Fruit fly (Drosophila melanogaster) whole organism, embryonic: Measurements from ENCODE around the gene drpr.

Experiments used
- Asciz ChIP-seq: fragments of 200-800 bp; sonication (Bioruptor generic); optimal IDR thresholded peaks from 2 replicates; lab custom pipeline; 2017; ENCODE audit warnings: missing biosample characterization, mild to moderate bottlenecking, missing genetic modification characterization, missing genetic modification reagents
- Atf3 ChIP-seq: fragments of 200-800 bp; sonication (Bioruptor generic); optimal IDR thresholded peaks from 3 replicates; lab custom pipeline; 2016; ENCODE audit warnings: missing biosample characterization, missing genetic modification characterization
- Atf6 ChIP-seq: fragments of 200-800 bp; sonication (Bioruptor generic); IDR thresholded peaks from 2 replicates; pipeline ENCODE4 v1.3.6; 2022; ENCODE audit warnings: missing biosample characterization, missing genetic modification characterization
- Blimp-1 ChIP-seq: fragments of 200-800 bp; sonication (Bioruptor generic); optimal IDR thresholded peaks from 3 replicates; lab custom pipeline; 2018; ENCODE audit warnings: missing biosample characterization, missing genetic modification characterization, mild to moderate bottlenecking, moderate library complexity, missing genetic modification reagents
- CG10209 ChIP-seq: fragments of 200-800 bp; sonication (Bioruptor generic); optimal IDR thresholded peaks from 3 replicates; lab custom pipeline; 2017; ENCODE audit warnings: missing biosample characterization, mild to moderate bottlenecking, missing genetic modification characterization, missing genetic modification reagents
- CG11093 ChIP-seq: fragments of 200-800 bp; sonication (Bioruptor generic); IDR thresholded peaks from 3 replicates; pipeline ENCODE4 v1.3.6; 2022; ENCODE audit warnings: missing biosample characterization, missing genetic modification characterization
- CG12071 ChIP-seq: fragments of 200-800 bp; sonication (Bioruptor generic); optimal IDR thresholded peaks from 3 replicates; lab custom pipeline; 2018; ENCODE audit warnings: missing biosample characterization, mild to moderate bottlenecking, missing genetic modification characterization
- CG12299 ChIP-seq: fragments of 200-800 bp; sonication (Bioruptor generic); optimal IDR thresholded peaks from 2 replicates; lab custom pipeline; 2018; ENCODE audit warnings: missing biosample characterization, mild to moderate bottlenecking, missing genetic modification characterization
- CG13287 ChIP-seq: fragments of 200-800 bp; sonication (Bioruptor generic); IDR thresholded peaks from 2 replicates; pipeline ENCODE4 v1.3.6; 2022; ENCODE audit warnings: missing biosample characterization, missing genetic modification characterization; ENCODE audit not compliant: partially characterized antibody
- CG17385 ChIP-seq: fragments of 200-800 bp; sonication (Bioruptor generic); optimal IDR thresholded peaks from 3 replicates; lab custom pipeline; 2018; ENCODE audit warnings: missing biosample characterization, mild to moderate bottlenecking, missing genetic modification characterization
- CG18599 ChIP-seq: fragments of 200-800 bp; sonication (Bioruptor generic); optimal IDR thresholded peaks from 3 replicates; lab custom pipeline; 2017; ENCODE audit warnings: missing biosample characterization, missing genetic modification characterization, mild to moderate bottlenecking, moderate library complexity, missing genetic modification reagents
- CG18764 ChIP-seq: fragments of 200-800 bp; sonication (Bioruptor generic); optimal IDR thresholded peaks from 3 replicates; lab custom pipeline; 2016; ENCODE audit warnings: missing biosample characterization, missing genetic modification characterization
- CG2199 ChIP-seq: fragments of 200-800 bp; sonication (Bioruptor generic); IDR thresholded peaks from 3 replicates; pipeline ENCODE4 v1.3.6; 2022; ENCODE audit warnings: missing biosample characterization, missing genetic modification characterization
- CG3407 ChIP-seq: fragments of 200-800 bp; sonication (Bioruptor generic); optimal IDR thresholded peaks from 2 replicates; lab custom pipeline; 2018; ENCODE audit warnings: missing biosample characterization, mild to moderate bottlenecking, missing genetic modification characterization
- CG4282 ChIP-seq: fragments of 200-800 bp; sonication (Bioruptor generic); optimal IDR thresholded peaks from 2 replicates; lab custom pipeline; 2016; ENCODE audit warnings: missing biosample characterization, missing genetic modification characterization
- CG5953 ChIP-seq: fragments of 200-800 bp; sonication (Bioruptor generic); IDR thresholded peaks from 2 replicates; pipeline ENCODE4 v1.3.6; 2022; ENCODE audit warnings: missing biosample characterization, missing genetic modification characterization
- Dp ChIP-seq: fragments of 200-800 bp; sonication (Bioruptor generic); optimal IDR thresholded peaks from 2 replicates; lab custom pipeline; 2018; ENCODE audit warnings: missing biosample characterization, mild to moderate bottlenecking, missing genetic modification characterization, moderate library complexity
- Elba2 ChIP-seq: fragments of 200-800 bp; sonication (Bioruptor generic); optimal IDR thresholded peaks from 3 replicates; lab custom pipeline; 2016; ENCODE audit warnings: missing biosample characterization, missing genetic modification characterization
- H2.0 ChIP-seq: fragments of 200-800 bp; sonication (Bioruptor generic); IDR thresholded peaks from 2 replicates; pipeline ENCODE4 v1.3.6; 2022; ENCODE audit warnings: missing biosample characterization, missing genetic modification characterization
- Hmr ChIP-seq: fragments of 200-800 bp; sonication (Bioruptor generic); optimal IDR thresholded peaks from 3 replicates; lab custom pipeline; 2017; ENCODE audit warnings: mild to moderate bottlenecking, missing biosample characterization, missing genetic modification reagents, missing genetic modification characterization
- Hr39 ChIP-seq: fragments of >200 bp; optimal IDR thresholded peaks from 2 replicates; lab custom pipeline; 2017
- Lpt ChIP-seq: fragments of >200 bp; optimal IDR thresholded peaks from 2 replicates; lab custom pipeline; 2018; ENCODE audit warnings: missing biosample characterization, missing genetic modification characterization
- Myb ChIP-seq: fragments of 200-800 bp; sonication (Bioruptor generic); optimal IDR thresholded peaks from 2 replicates; lab custom pipeline; 2016; ENCODE audit warnings: missing biosample characterization, missing genetic modification characterization
- Neu2 ChIP-seq: fragments of 200-800 bp; sonication (Bioruptor generic); optimal IDR thresholded peaks from 3 replicates; lab custom pipeline; 2016; ENCODE audit warnings: missing biosample characterization, missing genetic modification characterization, borderline replicate concordance
- al ChIP-seq: fragments of 200-800 bp; sonication (Bioruptor generic); IDR thresholded peaks from 2 replicates; pipeline ENCODE4 v1.3.6; 2022; ENCODE audit warnings: missing biosample characterization, missing genetic modification characterization
- az2 ChIP-seq: fragments of 200-800 bp; sonication (Bioruptor generic); optimal IDR thresholded peaks from 3 replicates; lab custom pipeline; 2016; ENCODE audit warnings: missing biosample characterization, missing genetic modification characterization
- bsh ChIP-seq, 2 experiments: fragments of 200-800 bp; sonication (Bioruptor generic); optimal IDR thresholded peaks; 2 replicates each; lab custom pipeline; 2017 to 2018; ENCODE audit warnings: mild to moderate bottlenecking in 2 of 2, missing biosample characterization in 2 of 2, missing genetic modification characterization in 2 of 2, moderate library complexity in 1 of 2
- cato ChIP-seq: fragments of 200-800 bp; sonication (Bioruptor generic); optimal IDR thresholded peaks from 2 replicates; lab custom pipeline; 2016; ENCODE audit warnings: missing biosample characterization, missing genetic modification characterization, borderline replicate concordance
- cg ChIP-seq: fragments of 200-800 bp; sonication (Bioruptor generic); optimal IDR thresholded peaks from 3 replicates; lab custom pipeline; 2019; ENCODE audit warnings: missing biosample characterization, mild to moderate bottlenecking, missing genetic modification characterization, moderate library complexity
- chm ChIP-seq: fragments of 200-800 bp; sonication (Bioruptor generic); IDR thresholded peaks from 2 replicates; pipeline ENCODE4 v1.3.6; 2022; ENCODE audit warnings: missing biosample characterization, missing genetic modification characterization
- crol ChIP-seq: fragments of 200-800 bp; sonication (Bioruptor generic); IDR thresholded peaks from 2 replicates; pipeline ENCODE4 v1.3.6; 2022; ENCODE audit warnings: missing biosample characterization, missing genetic modification characterization
- disco-r ChIP-seq: fragments of 200-800 bp; sonication (Bioruptor generic); optimal IDR thresholded peaks from 2 replicates; lab custom pipeline; 2016; ENCODE audit warnings: missing biosample characterization, missing genetic modification characterization
- dm ChIP-seq: fragments of 200-800 bp; sonication (Bioruptor generic); optimal IDR thresholded peaks from 3 replicates; lab custom pipeline; 2016; ENCODE audit warnings: missing biosample characterization, missing genetic modification characterization
- dpn ChIP-seq, 2 experiments: fragments of 200-800 bp; sonication (Bioruptor generic); optimal IDR thresholded peaks; 3 replicates each; lab custom pipeline; 2016; ENCODE audit warnings: missing biosample characterization in 2 of 2, missing genetic modification characterization in 2 of 2
- dysf ChIP-seq: fragments of 200-800 bp; sonication (Bioruptor generic); IDR thresholded peaks from 3 replicates; pipeline ENCODE4 v1.3.6; 2022; ENCODE audit warnings: missing biosample characterization, missing genetic modification characterization
- eyg ChIP-seq: fragments of 200-800 bp; sonication (Bioruptor generic); optimal IDR thresholded peaks from 3 replicates; lab custom pipeline; 2016; ENCODE audit warnings: missing biosample characterization, missing genetic modification characterization
- fd64A ChIP-seq: fragments of 200-800 bp; sonication (Bioruptor generic); optimal IDR thresholded peaks from 3 replicates; lab custom pipeline; 2018; ENCODE audit warnings: missing biosample characterization, mild to moderate bottlenecking, missing genetic modification characterization
- gce ChIP-seq: fragments of 200-800 bp; sonication (Bioruptor generic); IDR thresholded peaks from 3 replicates; pipeline ENCODE4 v1.3.6; 2022; ENCODE audit warnings: missing biosample characterization, missing genetic modification characterization
- gfzf ChIP-seq: fragments of 200-800 bp; sonication (Bioruptor generic); optimal IDR thresholded peaks from 2 replicates; lab custom pipeline; 2016; ENCODE audit warnings: missing biosample characterization, mild to moderate bottlenecking, missing genetic modification characterization, moderate library complexity
- gsb ChIP-seq: fragments of 200-800 bp; sonication (Bioruptor generic); IDR thresholded peaks from 2 replicates; pipeline ENCODE4 v1.3.6; 2022; ENCODE audit warnings: missing biosample characterization, missing genetic modification characterization
- her ChIP-seq: fragments of 200-800 bp; sonication (Bioruptor generic); optimal IDR thresholded peaks from 2 replicates; lab custom pipeline; 2016; ENCODE audit warnings: missing biosample characterization, missing genetic modification characterization
- lbe ChIP-seq: fragments of 200-800 bp; sonication (Bioruptor generic); optimal IDR thresholded peaks from 2 replicates; lab custom pipeline; 2016; ENCODE audit warnings: missing biosample characterization, mild to moderate bottlenecking, missing genetic modification characterization
- p53 ChIP-seq: fragments of 200-800 bp; sonication (Bioruptor generic); optimal IDR thresholded peaks from 2 replicates; lab custom pipeline; 2016; ENCODE audit warnings: missing biosample characterization, missing genetic modification characterization
- pum ChIP-seq: fragments of 200-800 bp; sonication (Bioruptor generic); optimal IDR thresholded peaks from 2 replicates; lab custom pipeline; 2016; ENCODE audit warnings: missing biosample characterization, missing genetic modification characterization
- ro ChIP-seq: fragments of 200-800 bp; sonication (Bioruptor generic); IDR thresholded peaks from 2 replicates; pipeline ENCODE4 v1.3.6; 2022; ENCODE audit warnings: missing biosample characterization, missing genetic modification characterization
- sc ChIP-seq, 3 experiments: fragments of >200 bp in 2 of 3; fragments of 200-800 bp in 1 of 3; sonication (Bioruptor generic) in 1 of 3; optimal IDR thresholded peaks; 2 replicates in 2 of 3; 3 replicates in 1 of 3; lab custom pipeline; 2017; ENCODE audit warnings: mild to moderate bottlenecking in 1 of 3, missing biosample characterization in 1 of 3, missing genetic modification characterization in 1 of 3, missing genetic modification reagents in 1 of 3
- scrt ChIP-seq: fragments of 200-800 bp; sonication (Bioruptor generic); optimal IDR thresholded peaks from 2 replicates; lab custom pipeline; 2018; ENCODE audit warnings: missing biosample characterization, mild to moderate bottlenecking, missing genetic modification characterization, moderate library complexity
- sna ChIP-seq: fragments of 200-800 bp; sonication (Bioruptor generic); IDR thresholded peaks from 2 replicates; pipeline ENCODE4 v1.3.6; 2022; ENCODE audit warnings: missing biosample characterization, missing genetic modification characterization; ENCODE audit not compliant: partially characterized antibody
- tgo ChIP-seq: fragments of 200-800 bp; sonication (Bioruptor generic); IDR thresholded peaks from 3 replicates; pipeline ENCODE4 v1.3.6; 2022; ENCODE audit warnings: missing biosample characterization, missing genetic modification characterization
- unc-4 ChIP-seq: fragments of 200-800 bp; sonication (Bioruptor generic); IDR thresholded peaks from 2 replicates; pipeline ENCODE4 v1.3.6; 2022; ENCODE audit warnings: missing biosample characterization, missing genetic modification characterization; ENCODE audit not compliant: partially characterized antibody
- zen ChIP-seq: fragments of 200-800 bp; sonication (Bioruptor generic); optimal IDR thresholded peaks from 3 replicates; lab custom pipeline; 2018; ENCODE audit warnings: missing biosample characterization, mild to moderate bottlenecking, missing genetic modification characterization, moderate library complexity

drpr gene

dm6 chr3L:1755458-1755984 is 24.6 kb upstream of the drpr start, which contains the start of gene Cht2 (continued):
- no peak for TF ChIP-seq ro (GFP tag; lab: Robert Waterston, UW)
- TF ChIP-seq CG2199 (GFP tag; lab: Robert Waterston, UW): no peak
- TF ChIP-seq CG18764: no peak
- no peak for TF ChIP-seq pum (GFP tag; lab: Kevin White, UChicago)
- peak; percentile 9 for TF ChIP-seq Hmr
- no peak for TF ChIP-seq Dp (GFP tag; lab: Kevin White, UChicago)
- no peak for TF ChIP-seq Elba2 (GFP tag; lab: Kevin White, UChicago)
- TF ChIP-seq dpn (GFP tag; optimal IDR thresholded peaks at IDR 0.05; lab: Kevin White, UChicago): no peak
- TF ChIP-seq CG4282: no peak
- TF ChIP-seq Asciz (GFP tag; lab: Kevin White, UChicago): no peak
- no peak for TF ChIP-seq zen (tag; lab: Kevin White, UChicago)
- no peak for TF ChIP-seq Myb
- TF ChIP-seq sc (optimal IDR thresholded peaks at IDR 0.05; lab: Kevin White, UChicago): no peak
- no peak for TF ChIP-seq sc (GFP tag; optimal IDR thresholded peaks at IDR 0.05; lab: Kevin White, UChicago)
- no peak for TF ChIP-seq CG12071 (GFP tag; lab: Kevin White, UChicago)
- TF ChIP-seq chm (GFP tag; lab: Robert Waterston, UW): 0 out of 2 replicates have a peak, but pooled peaks have one; percentile 12
- TF ChIP-seq unc-4 (GFP tag; lab: Robert Waterston, UW): peak; percentile 21; the same call in 1 of the 2 replicates
- no peak for TF ChIP-seq H2.0 (GFP tag; lab: Robert Waterston, UW)
- TF ChIP-seq CG10209 (GFP tag; lab: Kevin White, UChicago): no peak
- no peak for TF ChIP-seq Neu2
- TF ChIP-seq scrt (GFP tag; lab: Kevin White, UChicago): no peak
- TF ChIP-seq gsb (GFP tag; lab: Robert Waterston, UW): no peak
- TF ChIP-seq CG17385 (GFP tag; lab: Kevin White, UChicago): no peak
- TF ChIP-seq lbe (GFP tag; lab: Kevin White, UChicago): no peak
- TF ChIP-seq cg (GFP tag; lab: Kevin White, UChicago): no peak
- no peak for TF ChIP-seq p53
- no peak for TF ChIP-seq Lpt (GFP tag; lab: Kevin White, UChicago)
- no peak for TF ChIP-seq bsh (GFP tag; optimal IDR thresholded peaks at IDR 0.05; lab: Kevin White, UChicago)
- no peak for TF ChIP-seq Blimp-1 (GFP tag; lab: Kevin White, UChicago)
- no peak for TF ChIP-seq gce (GFP tag; lab: Robert Waterston, UW)
- TF ChIP-seq CG11093 (GFP tag; lab: Robert Waterston, UW): no peak
- no peak for TF ChIP-seq CG3407 (GFP tag; lab: Kevin White, UChicago)
- TF ChIP-seq eyg: no peak
- peak; percentile 3; the same call in 1 of the 2 replicates for TF ChIP-seq CG13287 (GFP tag; lab: Robert Waterston, UW)
- no peak for TF ChIP-seq al (GFP tag; lab: Robert Waterston, UW)
- TF ChIP-seq dysf (GFP tag; lab: Robert Waterston, UW): no peak
- peak; percentile 27; the same call in 1 of the 2 replicates for TF ChIP-seq sna (GFP tag; lab: Robert Waterston, UW)
- no peak for TF ChIP-seq Atf3 (GFP tag; lab: Kevin White, UChicago)
- no peak for TF ChIP-seq crol (GFP tag; lab: Robert Waterston, UW)
- TF ChIP-seq fd64A (GFP tag; lab: Kevin White, UChicago): no peak
- no peak for TF ChIP-seq CG18599 (GFP tag; lab: Kevin White, UChicago)
- no peak for TF ChIP-seq CG5953
- no peak for TF ChIP-seq her
- no peak; the same call in 1 of the 2 replicates for TF ChIP-seq Atf6
- TF ChIP-seq dm (GFP tag; lab: Kevin White, UChicago): no peak
- TF ChIP-seq disco-r (GFP tag; lab: Kevin White, UChicago): no peak
- no peak for TF ChIP-seq gfzf (GFP tag; lab: Kevin White, UChicago)
- TF ChIP-seq Hr39 (lab: Kevin White, UChicago): no peak
- no peak for TF ChIP-seq cato (GFP tag; lab: Kevin White, UChicago)
- no peak for TF ChIP-seq tgo
- TF ChIP-seq az2 (GFP tag; lab: Kevin White, UChicago): no peak
- TF ChIP-seq CG12299 (tag; lab: Kevin White, UChicago): no peak
